Worm (Caenorhabditis elegans): ENCODE measurements around the gene T06A1.5.

T06A1.5 gene

ce11 chrV:1927015-1927414, at the start of gene T06A1.5:
TSS of gene T06A1.5 (plus strand) at chrV:1927223.
- no peak for TF ChIP-seq ztf-29 (GFP tag; IDR thresholded peaks at IDR 0.05)
- no peak for TF ChIP-seq tab-1 (GFP tag; IDR thresholded peaks at IDR 0.05)
- no peak for TF ChIP-seq ref-1 (GFP tag; conservative IDR thresholded peaks at IDR 0.05)
- TF ChIP-seq cog-1 (tag; optimal IDR thresholded peaks at IDR 0.05): no peak
- no peak for TF ChIP-seq flt-1 (GFP tag; IDR thresholded peaks at IDR 0.05)
- TF ChIP-seq ztf-23 (GFP tag; IDR thresholded peaks at IDR 0.05): no peak
- no peak for TF ChIP-seq med-1 (GFP tag; optimal IDR thresholded peaks at IDR 0.05; ENCODE audit: insufficient read depth)
- no peak for TF ChIP-seq T22C8.4 (GFP tag; IDR thresholded peaks at IDR 0.05)
- TF ChIP-seq klf-2 (GFP tag; conservative IDR thresholded peaks at IDR 0.05): no peak

- TF ChIP-seq ztf-23 (GFP tag; IDR thresholded peaks at IDR 0.05): no peak
- no peak for TF ChIP-seq med-1 (GFP tag; optimal IDR thresholded peaks at IDR 0.05; ENCODE audit: insufficient read depth)
- TF ChIP-seq ref-1 (GFP tag; conservative IDR thresholded peaks at IDR 0.05): no peak
- TF ChIP-seq cog-1 (tag; optimal IDR thresholded peaks at IDR 0.05): no peak
- no peak for TF ChIP-seq flt-1 (GFP tag; IDR thresholded peaks at IDR 0.05)
- TF ChIP-seq T22C8.4 (GFP tag; IDR thresholded peaks at IDR 0.05): no peak
- no peak for TF ChIP-seq tab-1 (GFP tag; IDR thresholded peaks at IDR 0.05)
Measured at ce11 chrV:1878030-1878429, 49.0 kb upstream of the T06A1.5 start.

- no peak for TF ChIP-seq ztf-29 (GFP tag; IDR thresholded peaks at IDR 0.05)
- no peak for TF ChIP-seq ref-1 (GFP tag; conservative IDR thresholded peaks at IDR 0.05)
- no peak for TF ChIP-seq flt-1 (GFP tag; IDR thresholded peaks at IDR 0.05)
- no peak for TF ChIP-seq tab-1 (GFP tag; IDR thresholded peaks at IDR 0.05)
- TF ChIP-seq cog-1 (tag; optimal IDR thresholded peaks at IDR 0.05): no peak
- no peak for TF ChIP-seq ztf-23 (GFP tag; IDR thresholded peaks at IDR 0.05)
Measured at ce11 chrV:1883131-1883530, 43.9 kb upstream of the T06A1.5 start.

ce11 chrV:1886997-1887396, 40.0 kb upstream of the T06A1.5 start:
- TF ChIP-seq tab-1 (GFP tag; IDR thresholded peaks at IDR 0.05) (no peak), klf-2 (GFP tag; conservative IDR thresholded peaks at IDR 0.05) (no peak), ztf-23 (GFP tag; IDR thresholded peaks at IDR 0.05) (no peak), ztf-29 (GFP tag; IDR thresholded peaks at IDR 0.05) (no peak), flt-1 (GFP tag; IDR thresholded peaks at IDR 0.05) (no peak), T22C8.4 (GFP tag; IDR thresholded peaks at IDR 0.05) (no peak), cog-1 (tag; optimal IDR thresholded peaks at IDR 0.05) (no peak), ref-1 (GFP tag; conservative IDR thresholded peaks at IDR 0.05) (no peak), med-1 (GFP tag; optimal IDR thresholded peaks at IDR 0.05; ENCODE audit: insufficient read depth) (no peak)

- no peak for TF ChIP-seq T22C8.4 (GFP tag; IDR thresholded peaks at IDR 0.05)
- TF ChIP-seq flt-1 (GFP tag; IDR thresholded peaks at IDR 0.05): no peak
- TF ChIP-seq tab-1 (GFP tag; IDR thresholded peaks at IDR 0.05): no peak
- no peak for TF ChIP-seq cog-1 (tag; optimal IDR thresholded peaks at IDR 0.05)
- TF ChIP-seq klf-2 (GFP tag; conservative IDR thresholded peaks at IDR 0.05): no peak
- no peak for TF ChIP-seq ztf-23 (GFP tag; IDR thresholded peaks at IDR 0.05)
- TF ChIP-seq ref-1 (GFP tag; conservative IDR thresholded peaks at IDR 0.05): no peak
- no peak for TF ChIP-seq med-1 (GFP tag; optimal IDR thresholded peaks at IDR 0.05; ENCODE audit: insufficient read depth)
- no peak for TF ChIP-seq ztf-29 (GFP tag; IDR thresholded peaks at IDR 0.05)
Measured at ce11 chrV:1888299-1888698, 38.7 kb upstream of the T06A1.5 start.

- no peak for TF ChIP-seq ref-1 (GFP tag; conservative IDR thresholded peaks at IDR 0.05)
- no peak for TF ChIP-seq tab-1 (GFP tag; IDR thresholded peaks at IDR 0.05)
- TF ChIP-seq ztf-23 (GFP tag; IDR thresholded peaks at IDR 0.05): no peak
- TF ChIP-seq med-1 (GFP tag; optimal IDR thresholded peaks at IDR 0.05; ENCODE audit: insufficient read depth): no peak
- TF ChIP-seq klf-2 (GFP tag; conservative IDR thresholded peaks at IDR 0.05): no peak
- no peak for TF ChIP-seq T22C8.4 (GFP tag; IDR thresholded peaks at IDR 0.05)
- TF ChIP-seq ztf-29 (GFP tag; IDR thresholded peaks at IDR 0.05): no peak
- no peak for TF ChIP-seq cog-1 (tag; optimal IDR thresholded peaks at IDR 0.05)
- TF ChIP-seq flt-1 (GFP tag; IDR thresholded peaks at IDR 0.05): no peak
Measured at ce11 chrV:1889996-1890395, 37.0 kb upstream of the T06A1.5 start.

ce11 chrV:1892567-1893277, 34.3 kb upstream of the T06A1.5 start, which contains the start of gene zig-11:
TSS of gene zig-11 (minus strand) at chrV:1892939.
- TF ChIP-seq cog-1 (tag; optimal IDR thresholded peaks at IDR 0.05) (peak; percentile 13), med-1 (GFP tag; optimal IDR thresholded peaks at IDR 0.05; ENCODE audit: insufficient read depth) (no peak)

ce11 chrV:1895483-1895882, 31.5 kb upstream of the T06A1.5 start, which contains the start of gene nphp-2:
TSS of gene nphp-2 (plus strand) at chrV:1895783.
- TF ChIP-seq ztf-29 (GFP tag; IDR thresholded peaks at IDR 0.05) (no peak), klf-2 (GFP tag; conservative IDR thresholded peaks at IDR 0.05) (no peak), T22C8.4 (GFP tag; IDR thresholded peaks at IDR 0.05) (no peak), ztf-23 (GFP tag; IDR thresholded peaks at IDR 0.05) (no peak), tab-1 (GFP tag; IDR thresholded peaks at IDR 0.05) (no peak), flt-1 (GFP tag; IDR thresholded peaks at IDR 0.05) (no peak), cog-1 (tag; optimal IDR thresholded peaks at IDR 0.05) (no peak), ref-1 (GFP tag; conservative IDR thresholded peaks at IDR 0.05) (no peak), med-1 (GFP tag; optimal IDR thresholded peaks at IDR 0.05; ENCODE audit: insufficient read depth) (no peak)

- TF ChIP-seq flt-1 (GFP tag; IDR thresholded peaks at IDR 0.05) (no peak), klf-2 (GFP tag; conservative IDR thresholded peaks at IDR 0.05) (no peak), T22C8.4 (GFP tag; IDR thresholded peaks at IDR 0.05) (no peak), ztf-23 (GFP tag; IDR thresholded peaks at IDR 0.05) (no peak), ref-1 (GFP tag; conservative IDR thresholded peaks at IDR 0.05) (no peak), cog-1 (tag; optimal IDR thresholded peaks at IDR 0.05) (no peak), med-1 (GFP tag; optimal IDR thresholded peaks at IDR 0.05; ENCODE audit: insufficient read depth) (no peak), ztf-29 (GFP tag; IDR thresholded peaks at IDR 0.05) (no peak), tab-1 (GFP tag; IDR thresholded peaks at IDR 0.05) (no peak)
Measured at ce11 chrV:1907350-1907749, 19.7 kb upstream of the T06A1.5 start, which contains the start of gene Y32G9A.5. TSS of gene Y32G9A.5 (plus strand) at chrV:1907650.

ce11 chrV:1908542-1908941, 18.5 kb upstream of the T06A1.5 start, which contains the start of gene srp-3:
TSS of gene srp-3 (plus strand) at chrV:1908842.
- TF ChIP-seq ztf-29 (GFP tag; IDR thresholded peaks at IDR 0.05) (no peak), T22C8.4 (GFP tag; IDR thresholded peaks at IDR 0.05) (no peak), tab-1 (GFP tag; IDR thresholded peaks at IDR 0.05) (no peak), ztf-23 (GFP tag; IDR thresholded peaks at IDR 0.05) (no peak), ref-1 (GFP tag; conservative IDR thresholded peaks at IDR 0.05) (no peak), klf-2 (GFP tag; conservative IDR thresholded peaks at IDR 0.05) (no peak), med-1 (GFP tag; optimal IDR thresholded peaks at IDR 0.05; ENCODE audit: insufficient read depth) (no peak), flt-1 (GFP tag; IDR thresholded peaks at IDR 0.05) (no peak), cog-1 (tag; optimal IDR thresholded peaks at IDR 0.05) (no peak)

Measured in whole organism, midembryonic.